Fruit fly (Drosophila melanogaster) whole organism, embryonic: ENCODE results near the gene att-ORFB.

Experiments used
- ATbp ChIP-seq: fragments of 200-800 bp; sonication (Bioruptor generic); optimal IDR thresholded peaks from 2 replicates; lab custom pipeline; 2017; ENCODE audit warnings: missing biosample characterization, mild to moderate bottlenecking, missing genetic modification characterization, missing genetic modification reagents
- Asciz ChIP-seq: fragments of 200-800 bp; sonication (Bioruptor generic); optimal IDR thresholded peaks from 2 replicates; lab custom pipeline; 2017; ENCODE audit warnings: missing biosample characterization, mild to moderate bottlenecking, missing genetic modification characterization, missing genetic modification reagents
- Bteb2 ChIP-seq: fragments of 200-800 bp; sonication (Bioruptor generic); optimal IDR thresholded peaks from 2 replicates; lab custom pipeline; 2016; ENCODE audit warnings: missing biosample characterization, missing genetic modification characterization
- CG10431 ChIP-seq: fragments of 200-800 bp; sonication (Bioruptor generic); optimal IDR thresholded peaks from 3 replicates; lab custom pipeline; 2018; ENCODE audit warnings: missing biosample characterization, mild to moderate bottlenecking, missing genetic modification characterization
- CG10543 ChIP-seq: fragments of 200-800 bp; sonication (Bioruptor generic); optimal IDR thresholded peaks from 3 replicates; lab custom pipeline; 2017; ENCODE audit warnings: missing biosample characterization, mild to moderate bottlenecking, missing genetic modification characterization, moderate library complexity
- CG11085 ChIP-seq: fragments of 200-800 bp; sonication (Bioruptor generic); IDR thresholded peaks from 2 replicates; pipeline ENCODE4 v1.3.6; 2022; ENCODE audit warnings: missing biosample characterization, missing genetic modification characterization
- CG12299 ChIP-seq: fragments of 200-800 bp; sonication (Bioruptor generic); optimal IDR thresholded peaks from 2 replicates; lab custom pipeline; 2018; ENCODE audit warnings: missing biosample characterization, mild to moderate bottlenecking, missing genetic modification characterization
- CG15696 ChIP-seq: fragments of 200-800 bp; sonication (Bioruptor generic); optimal IDR thresholded peaks from 2 replicates; lab custom pipeline; 2019; ENCODE audit warnings: missing biosample characterization, mild to moderate bottlenecking, missing genetic modification characterization, moderate library complexity
- CG18599 ChIP-seq: fragments of 200-800 bp; sonication (Bioruptor generic); optimal IDR thresholded peaks from 3 replicates; lab custom pipeline; 2017; ENCODE audit warnings: missing biosample characterization, missing genetic modification characterization, mild to moderate bottlenecking, moderate library complexity, missing genetic modification reagents
- CG18619 ChIP-seq: fragments of 200-800 bp; sonication (Bioruptor generic); optimal IDR thresholded peaks from 3 replicates; lab custom pipeline; 2017; ENCODE audit warnings: missing biosample characterization, mild to moderate bottlenecking, missing genetic modification characterization
- CG3995 ChIP-seq: fragments of 200-800 bp; sonication (Bioruptor generic); optimal IDR thresholded peaks from 3 replicates; lab custom pipeline; 2016; ENCODE audit warnings: missing biosample characterization, missing genetic modification characterization
- CG4328 ChIP-seq: fragments of 200-800 bp; sonication (Bioruptor generic); optimal IDR thresholded peaks from 3 replicates; lab custom pipeline; 2017; ENCODE audit warnings: missing biosample characterization, missing genetic modification reagents, missing genetic modification characterization
- CG6654 ChIP-seq: fragments of 200-800 bp; sonication (Bioruptor generic); optimal IDR thresholded peaks from 2 replicates; lab custom pipeline; 2017; ENCODE audit warnings: missing biosample characterization, mild to moderate bottlenecking, missing genetic modification characterization
- CG7786 ChIP-seq: fragments of 200-800 bp; sonication (Bioruptor generic); optimal IDR thresholded peaks from 2 replicates; lab custom pipeline; 2016; ENCODE audit warnings: missing biosample characterization, missing genetic modification characterization
- CG8388 ChIP-seq: fragments of 200-800 bp; sonication (Bioruptor generic); optimal IDR thresholded peaks from 2 replicates; lab custom pipeline; 2019; ENCODE audit warnings: missing biosample characterization, mild to moderate bottlenecking, missing genetic modification characterization, moderate library complexity
- CoRest ChIP-seq: fragments of 200-800 bp; sonication (Bioruptor generic); optimal IDR thresholded peaks from 3 replicates; lab custom pipeline; 2018; ENCODE audit warnings: missing biosample characterization, mild to moderate bottlenecking, missing genetic modification characterization, moderate library complexity
- Dip2 ChIP-seq: fragments of 200-800 bp; sonication (Bioruptor generic); IDR thresholded peaks from 2 replicates; pipeline ENCODE4 v1.3.6; 2022; ENCODE audit warnings: missing biosample characterization, missing genetic modification characterization
- Hand ChIP-seq: fragments of 200-800 bp; sonication (Bioruptor generic); optimal IDR thresholded peaks from 2 replicates; lab custom pipeline; 2017; ENCODE audit warnings: mild to moderate bottlenecking, missing biosample characterization, missing genetic modification reagents, missing genetic modification characterization
- MBD-R2 ChIP-seq: fragments of 200-800 bp; sonication (Bioruptor generic); IDR thresholded peaks from 2 replicates; pipeline ENCODE4 v1.3.6; 2022; ENCODE audit warnings: missing biosample characterization, missing genetic modification characterization
- NC2β ChIP-seq: fragments of 200-800 bp; sonication (Bioruptor generic); optimal IDR thresholded peaks from 2 replicates; lab custom pipeline; 2016; ENCODE audit warnings: missing biosample characterization, missing genetic modification characterization
- NK7.1 ChIP-seq: fragments of 200-800 bp; sonication (Bioruptor generic); optimal IDR thresholded peaks from 3 replicates; lab custom pipeline; 2016; ENCODE audit warnings: missing biosample characterization, missing genetic modification characterization
- Nf-YB ChIP-seq: fragments of 200-800 bp; sonication (Bioruptor generic); optimal IDR thresholded peaks from 3 replicates; lab custom pipeline; 2019; ENCODE audit warnings: missing biosample characterization, mild to moderate bottlenecking, missing genetic modification characterization, moderate library complexity
- Sry-β ChIP-seq: fragments of 200-800 bp; sonication (Bioruptor generic); optimal IDR thresholded peaks from 2 replicates; lab custom pipeline; 2018; ENCODE audit warnings: missing biosample characterization, mild to moderate bottlenecking, missing genetic modification characterization, moderate library complexity
- Xbp1 ChIP-seq: fragments of 200-800 bp; sonication (Bioruptor generic); optimal IDR thresholded peaks from 3 replicates; lab custom pipeline; 2016; ENCODE audit warnings: missing biosample characterization, mild to moderate bottlenecking, missing genetic modification characterization
- ash1 ChIP-seq: fragments of 200-800 bp; sonication (Bioruptor generic); optimal IDR thresholded peaks from 2 replicates; lab custom pipeline; 2018; ENCODE audit warnings: missing biosample characterization, mild to moderate bottlenecking, missing genetic modification characterization
- bbx ChIP-seq: fragments of 200-800 bp; sonication (Bioruptor generic); IDR thresholded peaks from 2 replicates; pipeline ENCODE4 v1.3.6; 2022; ENCODE audit warnings: missing biosample characterization, missing genetic modification characterization; ENCODE audit not compliant: partially characterized antibody
- cg ChIP-seq: fragments of 200-800 bp; sonication (Bioruptor generic); optimal IDR thresholded peaks from 3 replicates; lab custom pipeline; 2019; ENCODE audit warnings: missing biosample characterization, mild to moderate bottlenecking, missing genetic modification characterization, moderate library complexity
- corto ChIP-seq: fragments of 200-800 bp; sonication (Bioruptor generic); optimal IDR thresholded peaks from 2 replicates; lab custom pipeline; 2016; ENCODE audit warnings: missing biosample characterization, mild to moderate bottlenecking, missing genetic modification characterization, moderate library complexity
- cwo ChIP-seq: fragments of 200-800 bp; sonication (Bioruptor generic); optimal IDR thresholded peaks from 3 replicates; lab custom pipeline; 2017; ENCODE audit warnings: missing biosample characterization, missing genetic modification characterization, mild to moderate bottlenecking, moderate library complexity, missing genetic modification reagents
- dysf ChIP-seq: fragments of 200-800 bp; sonication (Bioruptor generic); IDR thresholded peaks from 3 replicates; pipeline ENCODE4 v1.3.6; 2022; ENCODE audit warnings: missing biosample characterization, missing genetic modification characterization
- emc ChIP-seq: fragments of 200-800 bp; sonication (Bioruptor generic); optimal IDR thresholded peaks from 2 replicates; lab custom pipeline; 2016; ENCODE audit warnings: missing biosample characterization, missing genetic modification characterization
- en ChIP-seq: fragments of 200-800 bp; sonication (Bioruptor generic); optimal IDR thresholded peaks from 2 replicates; lab custom pipeline; 2016; ENCODE audit warnings: missing biosample characterization, missing genetic modification characterization
- gsb ChIP-seq: fragments of 200-800 bp; sonication (Bioruptor generic); IDR thresholded peaks from 2 replicates; pipeline ENCODE4 v1.3.6; 2022; ENCODE audit warnings: missing biosample characterization, missing genetic modification characterization
- hbn ChIP-seq: fragments of 200-800 bp; sonication (Bioruptor generic); IDR thresholded peaks from 2 replicates; pipeline ENCODE4 v1.3.6; 2022; ENCODE audit warnings: missing biosample characterization, missing genetic modification characterization; ENCODE audit not compliant: partially characterized antibody
- jing ChIP-seq: fragments of 200-800 bp; sonication (Bioruptor generic); optimal IDR thresholded peaks from 2 replicates; lab custom pipeline; 2018; ENCODE audit warnings: missing biosample characterization, mild to moderate bottlenecking, missing genetic modification characterization
- luna ChIP-seq: fragments of 200-800 bp; sonication (Bioruptor generic); optimal IDR thresholded peaks from 2 replicates; lab custom pipeline; 2016; ENCODE audit warnings: missing biosample characterization, missing genetic modification characterization
- nau ChIP-seq: fragments of 200-800 bp; sonication (Bioruptor generic); optimal IDR thresholded peaks from 3 replicates; lab custom pipeline; 2017; ENCODE audit warnings: missing biosample characterization, mild to moderate bottlenecking, missing genetic modification characterization, missing genetic modification reagents
- phol ChIP-seq: fragments of 200-800 bp; sonication (Bioruptor generic); optimal IDR thresholded peaks from 3 replicates; lab custom pipeline; 2018; ENCODE audit warnings: missing biosample characterization, mild to moderate bottlenecking, missing genetic modification characterization, moderate library complexity
- pros ChIP-seq: fragments of 200-800 bp; sonication (Bioruptor generic); optimal IDR thresholded peaks from 3 replicates; lab custom pipeline; 2019; ENCODE audit warnings: missing biosample characterization, mild to moderate bottlenecking, missing genetic modification characterization, moderate library complexity
- rib ChIP-seq: fragments of 200-800 bp; sonication (Bioruptor generic); IDR thresholded peaks from 2 replicates; pipeline ENCODE4 v1.3.6; 2022; ENCODE audit warnings: missing biosample characterization, missing genetic modification characterization
- salm ChIP-seq: fragments of 200-800 bp; sonication (Bioruptor generic); optimal IDR thresholded peaks from 2 replicates; lab custom pipeline; 2018; ENCODE audit warnings: missing biosample characterization, mild to moderate bottlenecking, missing genetic modification characterization
- sr ChIP-seq: fragments of 200-800 bp; sonication (Bioruptor generic); IDR thresholded peaks from 3 replicates; pipeline ENCODE4 v1.3.6; 2022; ENCODE audit warnings: missing biosample characterization, missing genetic modification characterization
- stc ChIP-seq: fragments of 200-800 bp; sonication (Bioruptor generic); IDR thresholded peaks from 2 replicates; pipeline ENCODE4 v1.3.6; 2022; ENCODE audit warnings: missing biosample characterization, missing genetic modification characterization
- tap ChIP-seq: fragments of 200-800 bp; optimal IDR thresholded peaks from 3 replicates; lab custom pipeline; 2019; ENCODE audit warnings: missing biosample characterization, mild to moderate bottlenecking, missing genetic modification characterization, moderate library complexity
- tin ChIP-seq: fragments of 200-800 bp; sonication (Bioruptor generic); optimal IDR thresholded peaks from 3 replicates; lab custom pipeline; 2016; ENCODE audit warnings: missing biosample characterization, missing genetic modification characterization
- trh ChIP-seq: fragments of 200-800 bp; sonication (Bioruptor generic); optimal IDR thresholded peaks from 2 replicates; lab custom pipeline; 2016; ENCODE audit warnings: missing biosample characterization, missing genetic modification characterization
- tx ChIP-seq: fragments of 200-800 bp; sonication (Bioruptor generic); optimal IDR thresholded peaks from 2 replicates; lab custom pipeline; 2016; ENCODE audit warnings: missing biosample characterization, missing genetic modification characterization
- unpg ChIP-seq: fragments of 200-800 bp; sonication (Bioruptor generic); optimal IDR thresholded peaks from 3 replicates; lab custom pipeline; 2018; ENCODE audit warnings: missing biosample characterization, mild to moderate bottlenecking, missing genetic modification characterization, moderate library complexity
- z ChIP-seq: fragments of 200-800 bp; sonication (Bioruptor generic); IDR thresholded peaks from 3 replicates; pipeline ENCODE4 v1.3.6; 2022; ENCODE audit warnings: missing biosample characterization, missing genetic modification characterization

Gene att-ORFB

dm6 chr3R:20549855-20550603, 4.2 kb downstream of the att-ORFB start (continued):
- TF ChIP-seq gsb (peak; percentile 84), Dip2 (peak; percentile 54; the same call in 1 of the 2 replicates), CG3995 (GFP tag; lab: Kevin White, UChicago) (peak; percentile 72), sr (GFP tag; lab: Robert Waterston, UW) (0 out of 3 replicates have a peak, but pooled peaks have one; percentile 10), dysf (GFP tag; lab: Robert Waterston, UW) (peak; percentile 90), ATbp (peak; percentile 81), emc (GFP tag; lab: Kevin White, UChicago) (no peak), cg (GFP tag; lab: Kevin White, UChicago) (no peak), tin (GFP tag; lab: Kevin White, UChicago) (peak; percentile 85), MBD-R2 (peak; percentile 62), salm (tag; lab: Kevin White, UChicago) (peak; percentile 74), stc (GFP tag; lab: Robert Waterston, UW) (peak; percentile 77), CG11085 (GFP tag; lab: Robert Waterston, UW) (peak; percentile 66), ash1 (no peak), Sry-β (GFP tag; lab: Kevin White, UChicago) (no peak), CoRest (tag; lab: Kevin White, UChicago) (peak; percentile 90), CG4328 (GFP tag; lab: Kevin White, UChicago) (peak; percentile 73), pros (GFP tag; lab: Kevin White, UChicago) (no peak), CG18619 (GFP tag; lab: Kevin White, UChicago) (peak; percentile 86), CG6654 (peak; percentile 78), CG8388 (peak; percentile 86), NK7.1 (GFP tag; lab: Kevin White, UChicago) (no peak), hbn (GFP tag; lab: Robert Waterston, UW) (no peak), Asciz (GFP tag; lab: Kevin White, UChicago) (peak; percentile 75), jing (GFP tag; lab: Kevin White, UChicago) (peak; percentile 74), CG7786 (GFP tag; lab: Kevin White, UChicago) (peak; percentile 37), z (GFP tag; lab: Robert Waterston, UW) (0 out of 3 replicates have a peak, but pooled peaks have one; percentile 4), cwo (GFP tag; lab: Kevin White, UChicago) (peak; percentile 92), trh (GFP tag; lab: Kevin White, UChicago) (peak; percentile 25), luna (GFP tag; lab: Kevin White, UChicago) (no peak), CG10543 (GFP tag; lab: Kevin White, UChicago) (peak; percentile 90), unpg (peak; percentile 88), tap (tag; lab: Kevin White, UChicago) (peak; percentile 80), NC2β (GFP tag; lab: Kevin White, UChicago) (no peak), en (GFP tag; lab: Kevin White, UChicago) (no peak), CG15696 (peak; percentile 87), bbx (GFP tag; lab: Robert Waterston, UW) (no peak), CG18599 (GFP tag; lab: Kevin White, UChicago) (peak; percentile 92), Nf-YB (GFP tag; lab: Kevin White, UChicago) (peak; percentile 54), CG10431 (GFP tag; lab: Kevin White, UChicago) (peak; percentile 55), Bteb2 (GFP tag; lab: Kevin White, UChicago) (no peak), Hand (GFP tag; lab: Kevin White, UChicago) (peak; percentile 77), phol (peak; percentile 90), CG12299 (tag; lab: Kevin White, UChicago) (peak; percentile 37), rib (GFP tag; lab: Robert Waterston, UW) (peak; percentile 79), tx (GFP tag; lab: Kevin White, UChicago) (no peak), nau (GFP tag; lab: Kevin White, UChicago) (peak; percentile 62), corto (GFP tag; lab: Kevin White, UChicago) (peak; percentile 90), Xbp1 (peak; percentile 84)
